Worm (Caenorhabditis elegans) whole organism, mixed stage, embryonic: ENCODE results near the gene F49C12.2.

Source experiments
- M03D4.4 ChIP-seq: sonication (generic microtip); optimal IDR thresholded peaks from 2 replicates; lab custom pipeline; 2017; ENCODE audit warnings: mild to moderate bottlenecking, missing genetic modification characterization, missing compliant biosample characterization
- bed-3 ChIP-seq: fragments of 200-800 bp; sonication (Bioruptor generic); optimal IDR thresholded peaks from 3 replicates; lab custom pipeline; 2018; ENCODE audit warnings: mild to moderate bottlenecking, missing genetic modification characterization, moderate library complexity, missing compliant biosample characterization
- blmp-1 ChIP-seq: fragments of 150-350 bp; optimal IDR thresholded peaks from 2 replicates; lab custom pipeline; 2014; ENCODE audit warnings: missing biosample characterization, missing genetic modification characterization
- ceh-39 ChIP-seq: fragments of 150-350 bp; optimal IDR thresholded peaks from 2 replicates; lab custom pipeline; 2014; ENCODE audit warnings: missing biosample characterization, missing genetic modification characterization
- ceh-43 ChIP-seq: fragments of 200-800 bp; sonication (Bioruptor generic); optimal IDR thresholded peaks from 2 replicates; lab custom pipeline; 2018; ENCODE audit warnings: mild to moderate bottlenecking, missing genetic modification characterization, moderate library complexity, missing compliant biosample characterization
- ceh-83 ChIP-seq: fragments of 200-800 bp; sonication (Bioruptor generic); optimal IDR thresholded peaks from 2 replicates; lab custom pipeline; 2018; ENCODE audit warnings: mild to moderate bottlenecking, missing genetic modification characterization, missing compliant biosample characterization
- ces-1 ChIP-seq: fragments of 150-350 bp; optimal IDR thresholded peaks from 2 replicates; lab custom pipeline; 2014; ENCODE audit warnings: missing biosample characterization, missing genetic modification reagents, missing genetic modification characterization
- cnd-1 ChIP-seq: fragments of 200-800 bp; sonication (Bioruptor generic); optimal IDR thresholded peaks from 2 replicates; lab custom pipeline; 2018; ENCODE audit warnings: mild to moderate bottlenecking, missing genetic modification characterization, missing compliant biosample characterization
- drap-1 ChIP-seq: fragments of 200-800 bp; sonication (Bioruptor generic); optimal IDR thresholded peaks from 3 replicates; lab custom pipeline; 2018; ENCODE audit warnings: mild to moderate bottlenecking, missing genetic modification characterization, missing compliant biosample characterization
- elt-1 ChIP-seq: sonication (generic microtip); optimal IDR thresholded peaks from 2 replicates; lab custom pipeline; 2017; ENCODE audit warnings: missing genetic modification characterization, mild to moderate bottlenecking, missing compliant biosample characterization, antibody characterized with exemption, moderate library complexity, borderline replicate concordance; ENCODE audit not compliant: insufficient read depth
- elt-3 ChIP-seq: fragments of 150-350 bp; optimal IDR thresholded peaks from 2 replicates; lab custom pipeline; 2014; ENCODE audit warnings: missing biosample characterization, missing genetic modification characterization
- flh-1 ChIP-seq: fragments of 200-800 bp; sonication (Bioruptor generic); optimal IDR thresholded peaks from 2 replicates; lab custom pipeline; 2018; ENCODE audit warnings: mild to moderate bottlenecking, missing genetic modification characterization, moderate library complexity, missing compliant biosample characterization
- ham-2 ChIP-seq: fragments of 200-800 bp; sonication (Bioruptor generic); optimal IDR thresholded peaks from 2 replicates; lab custom pipeline; 2018; ENCODE audit warnings: mild to moderate bottlenecking, missing genetic modification characterization, missing compliant biosample characterization
- hlh-1 ChIP-seq: fragments of 150-350 bp; optimal IDR thresholded peaks from 2 replicates; lab custom pipeline; 2014; ENCODE audit warnings: missing biosample characterization, missing genetic modification reagents, missing genetic modification characterization
- lin-32 ChIP-seq: fragments of 200-800 bp; sonication (Bioruptor generic); optimal IDR thresholded peaks from 2 replicates; lab custom pipeline; 2018; ENCODE audit warnings: mild to moderate bottlenecking, missing genetic modification characterization, missing compliant biosample characterization
- lsy-2 ChIP-seq: fragments of 150-350 bp; optimal IDR thresholded peaks from 2 replicates; lab custom pipeline; 2014; ENCODE audit warnings: missing biosample characterization, missing genetic modification characterization
- mab-5 ChIP-seq: fragments of 150-350 bp; optimal IDR thresholded peaks from 2 replicates; lab custom pipeline; 2014; ENCODE audit warnings: missing biosample characterization, missing genetic modification characterization
- mep-1 ChIP-seq: fragments of 150-350 bp; optimal IDR thresholded peaks from 2 replicates; lab custom pipeline; 2017; ENCODE audit warnings: missing biosample characterization, missing genetic modification reagents, missing genetic modification characterization, inconsistent platforms
- mls-2 ChIP-seq: sonication (generic microtip); optimal IDR thresholded peaks from 2 replicates; lab custom pipeline; 2016; ENCODE audit warnings: mild to moderate bottlenecking, missing genetic modification characterization, moderate library complexity, missing compliant biosample characterization
- nhr-12 ChIP-seq: fragments of 150-350 bp; optimal IDR thresholded peaks from 2 replicates; lab custom pipeline; 2014; ENCODE audit warnings: missing biosample characterization, missing genetic modification characterization
- nhr-2 ChIP-seq: fragments of 150-350 bp; optimal IDR thresholded peaks from 2 replicates; lab custom pipeline; 2014; ENCODE audit warnings: missing biosample characterization, missing genetic modification characterization
- nhr-237 ChIP-seq: fragments of 150-350 bp; optimal IDR thresholded peaks from 2 replicates; lab custom pipeline; 2014; ENCODE audit warnings: missing biosample characterization, missing genetic modification characterization
- nhr-28 ChIP-seq: fragments of 150-350 bp; optimal IDR thresholded peaks from 2 replicates; lab custom pipeline; 2014; ENCODE audit warnings: missing biosample characterization, missing genetic modification characterization
- nhr-76 ChIP-seq: sonication (generic microtip); optimal IDR thresholded peaks from 2 replicates; lab custom pipeline; 2017; ENCODE audit warnings: missing biosample characterization, missing genetic modification characterization
- pha-4 ChIP-seq: fragments of 150-350 bp; optimal IDR thresholded peaks from 2 replicates; lab custom pipeline; 2018; ENCODE audit warnings: missing biosample characterization, missing genetic modification reagents, missing genetic modification characterization
- sem-2 ChIP-seq: fragments of 200-800 bp; sonication (Bioruptor generic); optimal IDR thresholded peaks from 2 replicates; lab custom pipeline; 2018; ENCODE audit warnings: mild to moderate bottlenecking, missing genetic modification characterization, missing compliant biosample characterization
- snpc-4 ChIP-seq: fragments of 150-350 bp; optimal IDR thresholded peaks from 2 replicates; lab custom pipeline; 2014; ENCODE audit warnings: missing biosample characterization, missing genetic modification characterization
- sptf-1 ChIP-seq: sonication (generic microtip); optimal IDR thresholded peaks from 2 replicates; lab custom pipeline; 2017; ENCODE audit warnings: mild to moderate bottlenecking, missing genetic modification characterization, moderate library complexity, missing compliant biosample characterization
- tbx-8 ChIP-seq: fragments of 200-800 bp; sonication (Bioruptor generic); optimal IDR thresholded peaks from 2 replicates; lab custom pipeline; 2018; ENCODE audit warnings: mild to moderate bottlenecking, missing genetic modification characterization, moderate library complexity, missing compliant biosample characterization
- unc-120 ChIP-seq: sonication (generic microtip); optimal IDR thresholded peaks from 2 replicates; lab custom pipeline; 2017; ENCODE audit warnings: missing genetic modification characterization, missing compliant biosample characterization; ENCODE audit not compliant: poor library complexity, severe bottlenecking
- unc-39 ChIP-seq: fragments of 150-350 bp; optimal IDR thresholded peaks from 2 replicates; lab custom pipeline; 2014; ENCODE audit warnings: missing biosample characterization, missing genetic modification characterization
- unc-62 ChIP-seq: fragments of 150-350 bp; optimal IDR thresholded peaks from 2 replicates; lab custom pipeline; 2014; ENCODE audit warnings: missing biosample characterization, missing genetic modification reagents, missing genetic modification characterization
- zip-8 ChIP-seq: fragments of 150-350 bp; optimal IDR thresholded peaks from 2 replicates; lab custom pipeline; 2014; ENCODE audit warnings: missing biosample characterization, missing genetic modification characterization
- ztf-11 ChIP-seq: fragments of 150-350 bp; optimal IDR thresholded peaks from 2 replicates; lab custom pipeline; 2014; ENCODE audit warnings: missing biosample characterization, missing genetic modification characterization

The F49C12.2 gene

ce11 chrIV:9299145-9299544 lies at the start of gene F49C12.2:
Gene F49C12.2 (minus strand): TSS chrIV:9299245.
- no peak for TF ChIP-seq bed-3 (GFP tag; lab: Kevin White, UChicago)
- TF ChIP-seq M03D4.4 (tag; lab: Kevin White, UChicago): no peak
- TF ChIP-seq unc-62 (GFP tag; lab: Kevin White, UChicago): no peak
- no peak for TF ChIP-seq mep-1 (tag; lab: Kevin White, UChicago)
- TF ChIP-seq nhr-2: no peak
- TF ChIP-seq blmp-1 (tag; lab: Kevin White, UChicago): no peak
- no peak for TF ChIP-seq drap-1
- TF ChIP-seq pha-4 (tag; lab: Kevin White, UChicago): no peak
- no peak for TF ChIP-seq unc-120
- TF ChIP-seq elt-3 (tag; lab: Kevin White, UChicago): no peak
- no peak for TF ChIP-seq elt-1
- TF ChIP-seq, all 35 proteins: peak for 0

ce11 chrIV:9343102-9343599 lies 44.1 kb upstream of the F49C12.2 start, which contains the start of gene pigc-1:
Gene pigc-1 (minus strand): TSS chrIV:9343152.
- TF ChIP-seq tbx-8 (GFP tag; lab: Kevin White, UChicago) (no peak), unc-120 (no peak), drap-1 (no peak), sptf-1 (no peak), ztf-11 (no peak), ceh-39 (tag; lab: Kevin White, UChicago) (no peak), nhr-28 (tag; lab: Kevin White, UChicago) (no peak), sem-2 (GFP tag; lab: Kevin White, UChicago) (no peak), flh-1 (GFP tag; lab: Kevin White, UChicago) (no peak), ceh-83 (GFP tag; lab: Kevin White, UChicago) (no peak), ces-1 (GFP tag; lab: Kevin White, UChicago) (no peak), cnd-1 (tag; lab: Kevin White, UChicago) (no peak), lsy-2 (tag; lab: Kevin White, UChicago) (no peak), bed-3 (GFP tag; lab: Kevin White, UChicago) (no peak), M03D4.4 (tag; lab: Kevin White, UChicago) (no peak)
- TF ChIP-seq, all 35 proteins: peak for 0

ce11 chrIV:9341591-9341990 lies 42.5 kb upstream of the F49C12.2 start, which contains the start of gene vps-26:
Gene vps-26 (minus strand): TSS chrIV:9341790.
- TF ChIP-seq blmp-1 (tag; lab: Kevin White, UChicago) (no peak), mep-1 (tag; lab: Kevin White, UChicago) (peak; percentile 7), ces-1 (GFP tag; lab: Kevin White, UChicago) (peak; percentile 5), mls-2 (no peak)

- TF ChIP-seq ceh-39 (tag; lab: Kevin White, UChicago) (no peak), tbx-8 (GFP tag; lab: Kevin White, UChicago) (no peak), snpc-4 (tag; lab: Kevin White, UChicago) (no peak), cnd-1 (tag; lab: Kevin White, UChicago) (no peak), ces-1 (GFP tag; lab: Kevin White, UChicago) (no peak), ceh-43 (GFP tag; lab: Kevin White, UChicago) (no peak), drap-1 (no peak), zip-8 (tag; lab: Kevin White, UChicago) (no peak), elt-1 (no peak), unc-39 (tag; lab: Kevin White, UChicago) (no peak), bed-3 (GFP tag; lab: Kevin White, UChicago) (no peak), mep-1 (tag; lab: Kevin White, UChicago) (no peak), lin-32 (no peak), ham-2 (GFP tag; lab: Kevin White, UChicago) (no peak), lsy-2 (tag; lab: Kevin White, UChicago) (no peak), unc-62 (GFP tag; lab: Kevin White, UChicago) (no peak), hlh-1 (no peak)
Measured at ce11 chrIV:9339205-9339604, 40.2 kb upstream of the F49C12.2 start, which contains the start of gene T20D3.6. Gene T20D3.6 (minus strand): TSS chrIV:9339305.

- TF ChIP-seq nhr-237 (tag; lab: Kevin White, UChicago): no peak
- no peak for TF ChIP-seq elt-1
- TF ChIP-seq unc-39 (tag; lab: Kevin White, UChicago): no peak
- TF ChIP-seq unc-62 (GFP tag; lab: Kevin White, UChicago): no peak
- no peak for TF ChIP-seq mep-1 (tag; lab: Kevin White, UChicago)
- TF ChIP-seq hlh-1: no peak
- no peak for TF ChIP-seq sptf-1
- TF ChIP-seq sem-2 (GFP tag; lab: Kevin White, UChicago): no peak
- no peak for TF ChIP-seq nhr-76 (tag; lab: Kevin White, UChicago)
- no peak for TF ChIP-seq mab-5
- TF ChIP-seq snpc-4 (tag; lab: Kevin White, UChicago): no peak
- no peak for TF ChIP-seq nhr-12 (tag; lab: Kevin White, UChicago)
- TF ChIP-seq flh-1 (GFP tag; lab: Kevin White, UChicago): no peak
- no peak for TF ChIP-seq bed-3 (GFP tag; lab: Kevin White, UChicago)
- TF ChIP-seq cnd-1 (tag; lab: Kevin White, UChicago): no peak
- no peak for TF ChIP-seq mls-2
- no peak for TF ChIP-seq ztf-11
- TF ChIP-seq nhr-2: no peak
Measured at ce11 chrIV:9336538-9337090, 37.6 kb upstream of the F49C12.2 start, which contains the start of gene T20D3.5. Gene T20D3.5 (plus strand): TSS chrIV:9337040.
